Worm (Caenorhabditis elegans) whole organism, early embryonic: Measurements from ENCODE around the gene D1053.2.

Experiments used
- F13C5.2 ChIP-seq: sonication (generic microtip); optimal IDR thresholded peaks from 2 replicates; lab custom pipeline; 2017; ENCODE audit warnings: mild to moderate bottlenecking, missing genetic modification characterization, inconsistent platforms, missing compliant biosample characterization
- ama-1 ChIP-seq: fragments of 150-350 bp; optimal IDR thresholded peaks from 2 replicates; lab custom pipeline; 2014
- ceh-13 ChIP-seq: fragments of 200-800 bp; sonication (Bioruptor generic); optimal IDR thresholded peaks from 2 replicates; lab custom pipeline; 2018; ENCODE audit warnings: mild to moderate bottlenecking, missing genetic modification characterization, missing compliant biosample characterization
- ceh-36 ChIP-seq: sonication (generic microtip); optimal IDR thresholded peaks from 2 replicates; lab custom pipeline; 2016; ENCODE audit warnings: missing genetic modification characterization, inconsistent platforms, missing compliant biosample characterization
- ets-7 ChIP-seq: sonication (generic microtip); optimal IDR thresholded peaks from 2 replicates; lab custom pipeline; 2016; ENCODE audit warnings: missing genotype, missing genetic modification characterization, missing compliant biosample characterization
- flt-1 ChIP-seq: fragments of 200-800 bp; sonication (Bioruptor generic); IDR thresholded peaks from 2 replicates; pipeline ENCODE4 v1.3.6; 2022; ENCODE audit warnings: missing genetic modification characterization, missing compliant biosample characterization
- hmbx-1 ChIP-seq: sonication (generic microtip); optimal IDR thresholded peaks from 2 replicates; lab custom pipeline; 2016; ENCODE audit warnings: mild to moderate bottlenecking, missing genetic modification characterization, missing compliant biosample characterization
- hnd-1 ChIP-seq: sonication (generic microtip); optimal IDR thresholded peaks from 2 replicates; lab custom pipeline; 2016; ENCODE audit warnings: missing genetic modification characterization, missing compliant biosample characterization
- pes-1 ChIP-seq: fragments of 200-800 bp; sonication (Bioruptor generic); IDR thresholded peaks from 2 replicates; pipeline ENCODE4 v1.3.6; 2022; ENCODE audit warnings: missing genetic modification reagents, missing genetic modification characterization, missing compliant biosample characterization
- scrt-1 ChIP-seq: fragments of 200-800 bp; sonication (Bioruptor generic); IDR thresholded peaks from 2 replicates; pipeline ENCODE4 v1.3.6; 2022; ENCODE audit warnings: missing genetic modification characterization, missing compliant biosample characterization
- sea-1 ChIP-seq: fragments of 200-800 bp; sonication (Bioruptor generic); conservative IDR thresholded peaks from 2 replicates; pipeline ENCODE4 v1.3.6; 2022; ENCODE audit warnings: missing genetic modification characterization, missing compliant biosample characterization
- tbx-11 ChIP-seq: fragments of 200-800 bp; sonication (Bioruptor generic); IDR thresholded peaks from 2 replicates; pipeline ENCODE4 v1.3.6; 2022; ENCODE audit warnings: missing genetic modification characterization, missing compliant biosample characterization
- tbx-37 ChIP-seq: fragments of 200-800 bp; sonication (Bioruptor generic); conservative IDR thresholded peaks from 2 replicates; pipeline ENCODE4 v1.3.6; 2022; ENCODE audit warnings: missing genetic modification reagents, missing genetic modification characterization, missing compliant biosample characterization
- tra-4 ChIP-seq: sonication (generic microtip); optimal IDR thresholded peaks from 2 replicates; lab custom pipeline; 2017; ENCODE audit warnings: missing genetic modification characterization, missing compliant biosample characterization

DNA sequence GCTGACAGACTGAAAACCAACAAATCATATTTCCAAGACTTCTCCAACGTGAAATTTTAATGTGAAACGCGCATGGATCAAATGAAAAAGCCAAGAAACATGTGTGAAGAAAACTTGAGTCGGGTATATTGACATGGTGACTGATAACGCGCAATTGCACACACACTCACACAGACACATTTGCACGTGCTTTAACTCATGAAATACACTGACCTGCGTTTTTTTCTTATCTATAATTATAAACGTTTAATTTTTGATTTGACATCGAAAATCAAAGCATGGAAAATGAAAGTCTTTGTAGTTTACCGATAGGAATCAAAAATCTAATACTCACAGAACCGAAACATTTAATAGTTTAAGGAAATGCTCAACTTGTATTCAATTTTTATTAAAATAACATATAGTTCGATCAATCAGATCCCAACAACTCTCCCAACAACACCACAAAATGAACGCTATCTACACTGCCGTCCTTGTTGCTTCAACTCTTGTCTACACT lies 10.7 kb downstream of the D1053.2 start, which contains the start of gene nspa-9:
- no peak for TF ChIP-seq tbx-37 (GFP tag; lab: Robert Waterston, UW)
- no peak for TF ChIP-seq ama-1 (lab: Kevin White, UChicago)
- TF ChIP-seq hnd-1 (tag; lab: Kevin White, UChicago) = no peak
- TF ChIP-seq pes-1 (GFP tag; lab: Robert Waterston, UW) = no peak
- TF ChIP-seq hmbx-1 (tag; lab: Kevin White, UChicago) = no peak
- TF ChIP-seq ceh-36 (tag; lab: Kevin White, UChicago) = no peak
- no peak for TF ChIP-seq sea-1 (GFP tag; lab: Robert Waterston, UW)
- no peak for TF ChIP-seq scrt-1 (GFP tag; lab: Robert Waterston, UW)
- TF ChIP-seq F13C5.2 (tag; lab: Kevin White, UChicago) = no peak
- TF ChIP-seq tbx-11 (GFP tag; lab: Robert Waterston, UW) = no peak
- TF ChIP-seq ceh-13 (GFP tag; lab: Kevin White, UChicago) = no peak
- TF ChIP-seq tra-4 = no peak
- no peak for TF ChIP-seq ets-7
- TF ChIP-seq flt-1 = no peak
